Fruit fly (Drosophila melanogaster) whole organism, prepupa: ENCODE measurements around the gene Pak.
A peak's percentile ranks its signal among the peaks of the same experiment; 100 is the strongest.

Experiments used
- Blimp-1 ChIP-seq: fragments of 200-800 bp; sonication (Bioruptor generic); optimal IDR thresholded peaks from 3 replicates; lab custom pipeline; 2017; ENCODE audit warnings: missing biosample characterization, missing genetic modification characterization, mild to moderate bottlenecking, moderate library complexity, missing genetic modification reagents
- CG10631 ChIP-seq: fragments of 200-800 bp; sonication (Bioruptor generic); optimal IDR thresholded peaks from 2 replicates; lab custom pipeline; 2016; ENCODE audit warnings: missing biosample characterization, missing genetic modification characterization
- CG11294 ChIP-seq: fragments of 200-800 bp; sonication (Bioruptor generic); IDR thresholded peaks from 2 replicates; pipeline ENCODE4 v1.3.6; 2022; ENCODE audit warnings: missing biosample characterization, missing genetic modification characterization
- CG11762 ChIP-seq: fragments of 200-800 bp; sonication (Bioruptor generic); optimal IDR thresholded peaks from 3 replicates; lab custom pipeline; 2016; ENCODE audit warnings: missing biosample characterization, missing genetic modification characterization; ENCODE audit not compliant: insufficient read depth
- CG15336 ChIP-seq: fragments of 200-800 bp; sonication (Bioruptor generic); IDR thresholded peaks from 2 replicates; pipeline ENCODE4 v1.3.6; 2022; ENCODE audit warnings: missing biosample characterization, missing genetic modification characterization
- CG1621 ChIP-seq: fragments of 200-800 bp; sonication (Bioruptor generic); optimal IDR thresholded peaks from 3 replicates; lab custom pipeline; 2018; ENCODE audit warnings: missing biosample characterization, mild to moderate bottlenecking, missing genetic modification characterization
- CG16779 ChIP-seq: fragments of 200-800 bp; sonication (Bioruptor generic); optimal IDR thresholded peaks from 3 replicates; lab custom pipeline; 2017; ENCODE audit warnings: missing biosample characterization, mild to moderate bottlenecking, missing genetic modification characterization
- CG31627 ChIP-seq: fragments of 200-800 bp; sonication (Bioruptor generic); optimal IDR thresholded peaks from 3 replicates; lab custom pipeline; 2016; ENCODE audit warnings: missing biosample characterization, missing genetic modification characterization
- CG32006 ChIP-seq: fragments of 200-800 bp; sonication (Bioruptor generic); optimal IDR thresholded peaks from 3 replicates; lab custom pipeline; 2017; ENCODE audit warnings: missing biosample characterization, mild to moderate bottlenecking, missing genetic modification characterization
- CG34406 ChIP-seq: fragments of 200-800 bp; sonication (Bioruptor generic); optimal IDR thresholded peaks from 3 replicates; lab custom pipeline; 2016; ENCODE audit warnings: missing biosample characterization, missing genetic modification characterization
- CG3919 ChIP-seq: fragments of 200-800 bp; sonication (Bioruptor generic); optimal IDR thresholded peaks from 3 replicates; lab custom pipeline; 2016; ENCODE audit warnings: missing biosample characterization, missing genetic modification characterization
- CG6163 ChIP-seq: fragments of 200-800 bp; sonication (Bioruptor generic); IDR thresholded peaks from 3 replicates; pipeline ENCODE4 v1.3.6; 2022; ENCODE audit warnings: missing biosample characterization, missing genetic modification characterization
- CG6276 ChIP-seq: fragments of 200-800 bp; sonication (Bioruptor generic); optimal IDR thresholded peaks from 2 replicates; lab custom pipeline; 2017; ENCODE audit warnings: missing biosample characterization, mild to moderate bottlenecking, missing genetic modification characterization
- CG6792 ChIP-seq: fragments of 200-800 bp; sonication (Bioruptor generic); optimal IDR thresholded peaks from 3 replicates; lab custom pipeline; 2016; ENCODE audit warnings: missing biosample characterization, missing genetic modification characterization
- CG6808 ChIP-seq: fragments of 200-800 bp; sonication (Bioruptor generic); optimal IDR thresholded peaks from 3 replicates; lab custom pipeline; 2017; ENCODE audit warnings: missing biosample characterization, missing genetic modification characterization, mild to moderate bottlenecking, moderate library complexity, missing genetic modification reagents
- CG6854 ChIP-seq: fragments of 200-800 bp; sonication (Bioruptor generic); optimal IDR thresholded peaks from 2 replicates; lab custom pipeline; 2017; ENCODE audit warnings: missing biosample characterization, mild to moderate bottlenecking, missing genetic modification characterization
- CG8119 ChIP-seq: fragments of 200-800 bp; sonication (Bioruptor generic); IDR thresholded peaks from 3 replicates; pipeline ENCODE4 v1.3.6; 2022; ENCODE audit warnings: missing biosample characterization, missing genetic modification characterization
- CG8632 ChIP-seq: fragments of 200-800 bp; sonication (Bioruptor generic); optimal IDR thresholded peaks from 3 replicates; lab custom pipeline; 2016; ENCODE audit warnings: missing biosample characterization, missing genetic modification characterization
- CG9139 ChIP-seq: fragments of 200-800 bp; sonication (Bioruptor generic); optimal IDR thresholded peaks from 3 replicates; lab custom pipeline; 2017; ENCODE audit warnings: missing biosample characterization, mild to moderate bottlenecking, missing genetic modification characterization
- Eip75B ChIP-seq: fragments of 200-800 bp; sonication (Bioruptor generic); optimal IDR thresholded peaks from 3 replicates; lab custom pipeline; 2016; ENCODE audit warnings: missing biosample characterization, missing genetic modification characterization
- Eip78C ChIP-seq: fragments of 200-800 bp; sonication (Bioruptor generic); peaks from one replicate; lab custom pipeline; 2016; ENCODE audit warnings: missing biosample characterization, missing genetic modification characterization
- Ets21C ChIP-seq: fragments of 200-800 bp; sonication (Bioruptor generic); optimal IDR thresholded peaks from 3 replicates; lab custom pipeline; 2016; ENCODE audit warnings: missing biosample characterization, missing genetic modification characterization
- Hr39 ChIP-seq: fragments of 200-800 bp; sonication (Bioruptor generic); optimal IDR thresholded peaks from 2 replicates; lab custom pipeline; 2016; ENCODE audit warnings: missing biosample characterization, missing genetic modification characterization
- Smox ChIP-seq: fragments of 200-800 bp; sonication (Bioruptor generic); optimal IDR thresholded peaks from 3 replicates; lab custom pipeline; 2016; ENCODE audit warnings: missing biosample characterization, missing genetic modification characterization
- Sox14 ChIP-seq: fragments of 200-800 bp; sonication (Bioruptor generic); optimal IDR thresholded peaks from 3 replicates; lab custom pipeline; 2016; ENCODE audit warnings: missing biosample characterization, missing genetic modification characterization
- achi ChIP-seq: fragments of 200-800 bp; sonication (Bioruptor generic); optimal IDR thresholded peaks from 3 replicates; lab custom pipeline; 2016; ENCODE audit warnings: missing biosample characterization, missing genetic modification characterization
- acj6 ChIP-seq: fragments of 200-800 bp; sonication (Bioruptor generic); optimal IDR thresholded peaks from 3 replicates; lab custom pipeline; 2016; ENCODE audit warnings: missing biosample characterization, missing genetic modification characterization
- cyc ChIP-seq: fragments of 200-800 bp; sonication (Bioruptor generic); optimal IDR thresholded peaks from 3 replicates; lab custom pipeline; 2016; ENCODE audit warnings: missing biosample characterization, missing genetic modification characterization
- dac ChIP-seq: fragments of 200-800 bp; sonication (Bioruptor generic); optimal IDR thresholded peaks from 2 replicates; lab custom pipeline; 2017; ENCODE audit warnings: missing biosample characterization, mild to moderate bottlenecking, missing genetic modification characterization
- dsx ChIP-seq: fragments of 200-800 bp; optimal IDR thresholded peaks from 3 replicates; lab custom pipeline; 2019; ENCODE audit warnings: missing biosample characterization, mild to moderate bottlenecking, missing genetic modification characterization, moderate library complexity; ENCODE audit not compliant: poor library complexity, severe bottlenecking
- eg ChIP-seq: fragments of 200-800 bp; sonication (Bioruptor generic); IDR thresholded peaks from 3 replicates; pipeline ENCODE4 v1.3.6; 2022; ENCODE audit warnings: missing biosample characterization, missing genetic modification characterization
- fd85E ChIP-seq: fragments of 200-800 bp; sonication (Bioruptor generic); optimal IDR thresholded peaks from 3 replicates; lab custom pipeline; 2016; ENCODE audit warnings: missing biosample characterization, missing genetic modification characterization
- salr ChIP-seq, 2 experiments: fragments of 200-800 bp; sonication (Bioruptor generic); optimal IDR thresholded peaks; 3 replicates each; lab custom pipeline; 2016 to 2018; ENCODE audit warnings: missing biosample characterization in 2 of 2, missing genetic modification characterization in 2 of 2, mild to moderate bottlenecking in 1 of 2
- spab ChIP-seq: fragments of 200-800 bp; sonication (Bioruptor generic); optimal IDR thresholded peaks from 2 replicates; lab custom pipeline; 2017; ENCODE audit warnings: missing biosample characterization, mild to moderate bottlenecking, missing genetic modification characterization, missing genetic modification reagents
- svp ChIP-seq: fragments of 200-800 bp; sonication (Bioruptor generic); peaks from one replicate; lab custom pipeline; 2016; ENCODE audit warnings: missing biosample characterization, missing genetic modification characterization
- topi ChIP-seq: fragments of 200-800 bp; sonication (Bioruptor generic); optimal IDR thresholded peaks from 3 replicates; lab custom pipeline; 2016; ENCODE audit warnings: missing biosample characterization, missing genetic modification characterization

The Pak gene

DNA sequence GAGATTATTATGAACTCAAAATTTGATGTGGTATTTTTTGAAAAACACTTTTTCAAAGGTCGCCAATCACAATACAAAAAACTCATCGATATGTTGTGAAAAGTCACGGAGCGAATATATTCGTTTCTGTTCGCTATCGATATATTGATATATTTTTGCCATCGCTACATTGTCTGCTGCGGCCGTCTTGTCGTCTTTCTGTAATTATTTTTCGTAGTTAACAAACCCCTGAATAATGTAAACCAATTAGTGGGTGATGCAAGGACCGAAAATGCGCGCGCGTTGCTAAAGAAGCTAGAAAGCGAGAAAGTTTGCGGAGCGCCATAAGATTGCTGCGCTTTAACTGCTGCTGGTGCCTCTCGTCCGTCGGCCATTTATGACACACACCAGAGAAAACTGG is at the start of gene Pak:
Pak (plus strand) TSS at position 142 of the 400 bp plus-strand sequence.
- TF ChIP-seq CG8632: no peak
- no peak for TF ChIP-seq CG15336 (GFP tag; lab: Robert Waterston, UW)
- TF ChIP-seq CG8119 (GFP tag; lab: Robert Waterston, UW): no peak
- TF ChIP-seq CG9139 (GFP tag; lab: Kevin White, UChicago): no peak
- TF ChIP-seq Smox (GFP tag; lab: Kevin White, UChicago): no peak
- TF ChIP-seq CG32006: no peak
- TF ChIP-seq CG6163 (GFP tag; lab: Robert Waterston, UW): no peak
- TF ChIP-seq Sox14 (GFP tag; lab: Kevin White, UChicago): no peak
- TF ChIP-seq CG31627 (GFP tag; lab: Kevin White, UChicago): peak; percentile 10
- peak; percentile 19 for TF ChIP-seq topi (GFP tag; lab: Kevin White, UChicago)
- TF ChIP-seq achi: peak; percentile 3
- TF ChIP-seq eg: no peak
- no peak for TF ChIP-seq CG10631 (GFP tag; lab: Kevin White, UChicago)
- no peak for TF ChIP-seq spab (GFP tag; lab: Kevin White, UChicago)
- TF ChIP-seq dsx: peak; percentile 70

DNA sequence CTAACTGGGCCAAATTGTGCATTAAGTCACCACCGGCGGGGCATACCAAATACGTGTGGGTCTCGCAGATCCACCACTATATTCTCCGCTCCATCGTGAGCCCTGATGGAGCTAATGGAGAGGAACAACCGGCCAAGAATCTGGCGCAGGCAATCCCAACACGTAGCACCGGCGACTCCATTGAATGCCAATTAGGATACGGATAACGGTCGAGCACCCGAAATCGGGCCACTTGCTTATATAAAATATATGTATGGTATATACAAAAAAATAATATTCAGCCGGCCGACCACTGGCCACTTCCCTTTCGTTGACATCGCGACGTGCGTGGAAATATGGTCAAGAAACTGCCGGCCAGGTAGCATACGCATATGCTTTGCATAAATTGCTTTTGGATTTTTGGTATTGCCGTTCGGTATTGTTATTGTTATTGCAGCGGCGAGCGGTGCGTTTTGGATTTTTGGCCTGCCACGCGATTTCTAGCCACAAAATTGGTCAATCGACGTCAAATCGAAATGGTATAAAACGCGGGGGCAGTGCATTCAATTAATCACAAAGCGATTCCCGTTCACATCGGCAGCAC is 49.3 kb upstream of the Pak start, which contains the start of gene Osi15:
Osi15 (plus strand) TSS at position 548 of the 583 bp plus-strand sequence.
- TF ChIP-seq CG16779 (tag; lab: Kevin White, UChicago): no peak
- TF ChIP-seq svp (GFP tag; lab: Kevin White, UChicago): peak; percentile 41

DNA sequence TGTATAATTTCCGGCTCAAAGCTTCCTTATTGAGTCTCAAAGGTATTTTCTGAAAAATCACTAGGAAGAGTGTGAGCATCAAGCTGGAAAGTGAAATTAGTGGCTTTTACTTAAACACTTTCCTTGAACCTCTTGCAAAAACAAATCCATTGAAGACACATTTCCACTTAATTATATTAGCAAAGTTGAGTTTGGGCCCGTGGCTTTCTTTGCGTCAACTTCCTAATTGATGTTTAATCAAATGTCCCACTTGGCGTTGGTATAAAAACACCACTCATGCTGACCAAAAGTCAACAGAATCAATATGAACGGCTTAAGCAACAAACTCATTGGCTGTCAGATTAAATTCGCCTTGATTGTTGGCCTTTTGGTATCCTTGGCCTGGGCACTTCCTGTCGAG is 47.0 kb upstream of the Pak start, which contains the start of gene CG46396:
CG46396 (plus strand) TSS at position 301 of the 400 bp plus-strand sequence.
- no peak for TF ChIP-seq Hr39 (GFP tag; lab: Kevin White, UChicago)
- no peak for TF ChIP-seq Eip78C (GFP tag; lab: Kevin White, UChicago)
- TF ChIP-seq CG6808: no peak
- TF ChIP-seq dac: no peak
- no peak for TF ChIP-seq CG11294 (GFP tag; lab: Robert Waterston, UW)
- TF ChIP-seq CG1621 (tag; lab: Kevin White, UChicago): no peak
- no peak for TF ChIP-seq cyc
- TF ChIP-seq CG6854 (GFP tag; lab: Kevin White, UChicago): no peak

DNA sequence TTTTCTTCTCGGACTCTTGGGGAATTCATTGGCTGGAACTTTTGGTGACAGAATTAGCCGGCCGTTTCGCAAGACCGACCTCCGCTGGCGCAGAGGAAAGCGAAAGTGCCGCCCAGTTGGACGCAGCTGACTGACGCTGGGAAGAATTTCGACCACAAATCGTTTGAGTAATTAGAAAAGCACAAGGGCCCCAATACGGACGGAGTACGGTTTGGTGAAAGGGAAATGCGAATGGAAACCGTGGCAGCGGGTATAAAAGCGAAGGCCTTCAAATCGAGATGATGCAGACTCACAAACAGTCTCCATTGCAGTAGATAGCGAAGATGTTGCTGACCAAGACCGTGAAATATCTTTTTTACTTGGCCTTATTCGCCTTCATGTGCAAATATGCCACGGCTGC is 45.7 kb upstream of the Pak start, which contains the start of gene Osi16:
Osi16 (plus strand) TSS at position 301 of the 400 bp plus-strand sequence.
- TF ChIP-seq Hr39 (GFP tag; lab: Kevin White, UChicago): no peak
- TF ChIP-seq Blimp-1 (GFP tag; lab: Kevin White, UChicago): no peak
- TF ChIP-seq achi: no peak
- TF ChIP-seq Ets21C (GFP tag; lab: Kevin White, UChicago): no peak
- no peak for TF ChIP-seq CG9139 (GFP tag; lab: Kevin White, UChicago)
- TF ChIP-seq spab (GFP tag; lab: Kevin White, UChicago): no peak
- no peak for TF ChIP-seq CG11762
- TF ChIP-seq CG1621 (tag; lab: Kevin White, UChicago): no peak
- no peak for TF ChIP-seq CG8119 (GFP tag; lab: Robert Waterston, UW)
- TF ChIP-seq Eip75B (GFP tag; lab: Kevin White, UChicago): no peak
- TF ChIP-seq fd85E (GFP tag; lab: Kevin White, UChicago): no peak
- no peak for TF ChIP-seq CG6276 (GFP tag; lab: Kevin White, UChicago)
- no peak for TF ChIP-seq acj6 (GFP tag; lab: Kevin White, UChicago)
- no peak for TF ChIP-seq cyc
- no peak for TF ChIP-seq CG3919 (GFP tag; lab: Kevin White, UChicago)
- TF ChIP-seq CG6792 (GFP tag; lab: Kevin White, UChicago): no peak
- TF ChIP-seq salr (GFP tag; optimal IDR thresholded peaks at IDR 0.05; lab: Kevin White, UChicago): no peak
- TF ChIP-seq CG34406 (GFP tag; lab: Kevin White, UChicago): no peak
- TF ChIP-seq eg: no peak
